Worm (Caenorhabditis elegans) whole organism, dauer: ENCODE data around the gene ippk-1.

Experiments used
- unc-62 ChIP-seq: sonication (generic microtip); optimal IDR thresholded peaks from 2 replicates; lab custom pipeline; 2017; ENCODE audit warnings: missing biosample characterization, missing genetic modification reagents, missing genetic modification characterization

The ippk-1 gene

DNA sequence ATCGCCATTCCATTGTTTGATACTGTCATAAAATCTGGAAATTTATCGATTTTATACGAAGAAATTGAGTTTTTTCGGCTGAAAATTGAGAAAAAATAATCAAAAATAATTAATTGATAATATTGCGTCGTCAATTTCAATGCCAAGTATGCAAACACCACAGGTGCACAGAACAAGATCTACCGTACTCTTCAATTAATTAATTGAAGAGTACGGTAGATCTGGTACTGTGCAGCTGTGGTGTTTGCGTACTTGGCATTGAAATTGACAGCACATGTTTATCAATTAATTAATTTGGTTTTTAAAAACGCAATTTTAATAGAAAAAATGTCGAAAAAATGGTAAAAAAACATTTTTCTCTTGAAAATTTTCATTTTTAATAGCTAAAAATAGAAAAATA is 46.1 kb downstream of the ippk-1 start, which contains the start of gene cnt-1:
Gene cnt-1, minus strand, starts transcription at position 36 of the 400 bp plus-strand sequence.
- TF ChIP-seq unc-62, result no peak

DNA sequence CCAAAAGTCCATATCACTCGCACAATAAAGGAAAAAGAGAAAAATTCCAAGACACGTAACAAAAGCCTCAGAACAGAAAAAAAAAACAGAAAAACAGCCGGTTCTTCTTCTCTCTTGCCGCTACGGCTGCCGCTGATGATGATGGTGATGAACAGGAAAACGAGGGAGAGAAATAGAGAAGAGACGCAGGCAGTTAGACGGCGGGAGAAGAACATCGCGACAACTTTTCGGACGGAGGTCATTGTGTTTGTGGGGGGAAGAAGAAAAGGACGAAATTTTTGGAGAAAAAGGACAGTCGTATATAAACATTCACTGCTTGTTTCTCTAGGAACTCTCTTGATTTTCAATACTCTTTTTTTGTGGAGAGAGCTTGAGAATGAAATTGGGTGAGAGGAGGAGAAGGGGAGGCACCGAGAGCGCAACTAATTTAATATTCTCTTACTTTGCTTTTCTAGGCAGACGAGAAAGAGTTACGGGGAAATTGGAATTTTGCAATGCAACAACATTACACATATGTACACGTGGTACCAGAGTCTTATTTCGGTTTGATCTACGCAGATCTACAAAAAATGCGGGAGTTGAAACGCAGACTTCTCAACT is 47.0 kb downstream of the ippk-1 start:
- TF ChIP-seq unc-62, result no peak

DNA sequence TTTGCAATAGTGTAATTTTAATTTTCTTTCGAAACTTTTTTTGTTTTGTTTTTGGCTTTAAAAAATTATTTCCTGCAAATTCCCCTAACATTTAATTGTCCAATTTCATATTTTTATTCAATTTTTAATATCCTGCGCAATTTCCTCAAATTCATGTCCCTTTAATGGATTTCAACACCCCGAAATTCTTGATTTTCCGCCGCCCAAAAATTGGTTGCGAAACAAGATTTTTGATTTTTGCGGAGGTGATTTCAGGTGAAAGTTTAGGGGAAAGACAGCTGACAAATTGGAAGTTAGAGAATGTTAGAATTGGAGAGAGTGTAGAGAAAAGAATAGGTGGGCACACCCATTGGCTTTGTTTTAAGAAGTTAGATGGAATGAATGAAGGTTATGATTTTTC is 52.3 kb downstream of the ippk-1 start:
- TF ChIP-seq unc-62, result no peak

DNA sequence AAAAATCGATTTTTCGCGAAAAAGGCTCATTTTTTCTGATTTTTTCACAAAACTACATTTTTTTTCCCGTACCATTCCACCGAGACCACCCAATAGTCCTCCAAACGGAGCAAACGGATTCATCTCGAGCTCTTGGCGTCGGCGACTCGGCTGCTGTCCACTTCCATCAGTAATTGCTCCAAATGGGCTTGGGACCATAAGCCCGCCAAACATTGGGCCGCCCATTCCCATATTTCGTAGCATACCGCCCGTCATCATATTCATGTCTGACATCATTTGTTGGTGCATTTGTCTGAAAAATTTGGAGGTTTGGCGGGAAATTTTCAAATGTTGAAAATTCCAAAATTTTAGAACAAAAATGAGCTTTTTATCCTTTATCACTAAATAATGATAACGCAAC is 56.0 kb downstream of the ippk-1 start:
- TF ChIP-seq unc-62, result no peak
